Worm (Caenorhabditis elegans): ENCODE data around the gene unc-86.

DNA sequence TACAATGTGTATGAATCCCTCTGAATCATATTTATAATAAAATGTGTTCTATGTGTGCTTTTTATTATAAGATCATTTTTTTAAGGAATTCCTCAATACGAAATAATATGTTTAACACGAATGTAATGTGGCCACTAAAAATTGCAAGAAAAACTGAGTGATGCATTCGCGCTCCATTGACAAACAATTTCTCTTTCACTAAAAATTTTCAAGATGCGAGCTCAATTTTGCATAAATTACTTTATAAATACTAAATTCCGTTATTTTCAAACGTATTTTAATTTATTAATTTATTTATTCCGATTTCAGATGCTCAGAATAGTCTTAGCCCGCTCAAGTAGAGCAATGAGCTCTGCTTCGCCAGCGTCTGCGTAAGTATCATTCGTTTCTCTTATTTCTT, 49.6 kb upstream of the unc-86 start, which contains the start of gene mrps-9:
- no peak for TF ChIP-seq tbx-37 (GFP tag; conservative IDR thresholded peaks at IDR 0.05)
- no peak for TF ChIP-seq ets-7 (tag; optimal IDR thresholded peaks at IDR 0.05)
